Worm (Caenorhabditis elegans): ENCODE results near the gene obr-3.

- TF ChIP-seq pha-4 (tag; optimal IDR thresholded peaks at IDR 0.05) (no peak), pqm-1 (tag; optimal IDR thresholded peaks at IDR 0.05) (no peak), ama-1 (optimal IDR thresholded peaks at IDR 0.05) (no peak), nhr-11 (tag; optimal IDR thresholded peaks at IDR 0.05) (no peak), jun-1 (tag; optimal IDR thresholded peaks at IDR 0.05) (no peak), fkh-2 (tag; optimal IDR thresholded peaks at IDR 0.05) (no peak), mdl-1 (tag; optimal IDR thresholded peaks at IDR 0.05) (no peak), nhr-77 (tag; optimal IDR thresholded peaks at IDR 0.05) (no peak), nhr-28 (tag; optimal IDR thresholded peaks at IDR 0.05) (no peak), zag-1 (tag; optimal IDR thresholded peaks at IDR 0.05) (no peak), skn-1 (tag; optimal IDR thresholded peaks at IDR 0.05) (no peak)
These were observed 13.8 kb upstream of the obr-3 start, which contains the start of gene twk-23 for ce11 chrX:13823482-13823881.
